Worm (Caenorhabditis elegans) whole organism, young adult: ENCODE results near the gene F13D12.3.
A peak's percentile ranks its signal among the peaks of the same experiment; 100 is the strongest.

ENCODE experiments used
- B0019.2 ChIP-seq: fragments of 200-800 bp; sonication (Bioruptor generic); conservative IDR thresholded peaks from 2 replicates; pipeline ENCODE4 v1.3.6; 2022; ENCODE audit warnings: missing genetic modification reagents, missing genetic modification characterization, missing compliant biosample characterization
- B0261.1 ChIP-seq: sonication (generic microtip); optimal IDR thresholded peaks from 2 replicates; lab custom pipeline; 2016; ENCODE audit warnings: mild to moderate bottlenecking, missing genetic modification characterization, moderate library complexity, missing compliant biosample characterization
- B0336.3 ChIP-seq: fragments of 200-800 bp; sonication (Bioruptor generic); IDR thresholded peaks from 2 replicates; pipeline ENCODE4 v1.3.6; 2022; ENCODE audit warnings: missing genetic modification characterization, missing compliant biosample characterization
- C06A6.2 ChIP-seq: fragments of 200-800 bp; sonication (Bioruptor generic); conservative IDR thresholded peaks from 2 replicates; pipeline ENCODE4 v1.3.6; 2022; ENCODE audit warnings: missing genetic modification characterization, missing compliant biosample characterization
- C17E4.6 ChIP-seq: fragments of 200-800 bp; sonication (Bioruptor generic); IDR thresholded peaks from 2 replicates; pipeline ENCODE4 v1.3.6; 2022; ENCODE audit warnings: missing genetic modification reagents, missing genetic modification characterization, missing compliant biosample characterization
- F10E7.11 ChIP-seq: sonication (generic microtip); optimal IDR thresholded peaks from 2 replicates; lab custom pipeline; 2017; ENCODE audit warnings: mild to moderate bottlenecking, missing genetic modification characterization, moderate library complexity, missing compliant biosample characterization
- F22D6.2 ChIP-seq: sonication (generic microtip); optimal IDR thresholded peaks from 2 replicates; lab custom pipeline; 2016; ENCODE audit warnings: mild to moderate bottlenecking, missing genetic modification characterization, missing compliant biosample characterization
- F49E8.2 ChIP-seq: sonication (generic microtip); optimal IDR thresholded peaks from 3 replicates; lab custom pipeline; 2017; ENCODE audit warnings: missing genetic modification characterization, mild to moderate bottlenecking, missing compliant biosample characterization, antibody characterized with exemption, moderate library complexity; ENCODE audit not compliant: insufficient read depth
- F52B5.7 ChIP-seq: sonication (generic microtip); optimal IDR thresholded peaks from 2 replicates; lab custom pipeline; 2016; ENCODE audit warnings: mild to moderate bottlenecking, missing genetic modification characterization, missing compliant biosample characterization
- F57C9.4 ChIP-seq: sonication (generic microtip); optimal IDR thresholded peaks from 2 replicates; lab custom pipeline; 2017; ENCODE audit warnings: mild to moderate bottlenecking, missing genetic modification characterization, missing compliant biosample characterization
- K12H6.12 ChIP-seq: fragments of 200-800 bp; sonication (Bioruptor generic); optimal IDR thresholded peaks from 2 replicates; lab custom pipeline; 2018; ENCODE audit warnings: mild to moderate bottlenecking, missing genetic modification characterization, missing compliant biosample characterization
- Y53G8AR.9 ChIP-seq: fragments of 200-800 bp; sonication (Bioruptor generic); conservative IDR thresholded peaks from 2 replicates; pipeline ENCODE4 v1.3.6; 2022; ENCODE audit warnings: missing genetic modification reagents, missing genetic modification characterization, missing compliant biosample characterization
- Y56A3A.18 ChIP-seq: fragments of 200-800 bp; sonication (Bioruptor generic); IDR thresholded peaks from 2 replicates; pipeline ENCODE4 v1.3.6; 2022; ENCODE audit warnings: missing genetic modification reagents, missing genetic modification characterization, missing compliant biosample characterization
- Y67H2A.10 ChIP-seq: fragments of 200-800 bp; sonication (Bioruptor generic); conservative IDR thresholded peaks from 2 replicates; pipeline ENCODE4 v1.3.6; 2022; ENCODE audit warnings: missing genetic modification reagents, missing genetic modification characterization, missing compliant biosample characterization
- Y79H2A.3 ChIP-seq: fragments of 200-800 bp; sonication (Bioruptor generic); conservative IDR thresholded peaks from 2 replicates; pipeline ENCODE4 v1.3.6; 2022; ENCODE audit warnings: missing genetic modification reagents, missing genetic modification characterization, missing compliant biosample characterization
- ZK185.1 ChIP-seq: sonication (generic microtip); optimal IDR thresholded peaks from 2 replicates; lab custom pipeline; 2016; ENCODE audit warnings: mild to moderate bottlenecking, missing genetic modification characterization, missing compliant biosample characterization; ENCODE audit not compliant: poor library complexity, severe bottlenecking
- akir-1 ChIP-seq: fragments of 200-800 bp; sonication (Bioruptor generic); optimal IDR thresholded peaks from 2 replicates; lab custom pipeline; 2018; ENCODE audit warnings: mild to moderate bottlenecking, missing genetic modification characterization, moderate library complexity, missing compliant biosample characterization
- aptf-3 ChIP-seq: fragments of 200-800 bp; sonication (Bioruptor generic); IDR thresholded peaks from 2 replicates; pipeline ENCODE4 v1.3.6; 2022; ENCODE audit warnings: missing genetic modification characterization, missing compliant biosample characterization
- attf-3 ChIP-seq: fragments of 200-800 bp; sonication (Bioruptor generic); conservative IDR thresholded peaks from 2 replicates; pipeline ENCODE4 v1.3.6; 2022; ENCODE audit warnings: missing genetic modification reagents, missing genetic modification characterization, missing compliant biosample characterization
- ceh-40 ChIP-seq: fragments of 200-800 bp; sonication (Bioruptor generic); IDR thresholded peaks from 2 replicates; pipeline ENCODE4 v1.3.6; 2022; ENCODE audit warnings: missing genetic modification characterization, missing compliant biosample characterization
- ceh-79 ChIP-seq: sonication (generic microtip); optimal IDR thresholded peaks from 2 replicates; lab custom pipeline; 2017; ENCODE audit warnings: mild to moderate bottlenecking, missing genetic modification characterization, missing compliant biosample characterization
- egl-18 ChIP-seq: fragments of 200-800 bp; sonication (Bioruptor generic); IDR thresholded peaks from 2 replicates; pipeline ENCODE4 v1.3.6; 2022; ENCODE audit warnings: missing genetic modification reagents, missing genetic modification characterization, missing compliant biosample characterization
- egrh-3 ChIP-seq: fragments of 200-800 bp; sonication (Bioruptor generic); IDR thresholded peaks from 2 replicates; pipeline ENCODE4 v1.3.6; 2022; ENCODE audit warnings: missing genetic modification reagents, missing genetic modification characterization, missing compliant biosample characterization
- hlh-12 ChIP-seq: sonication (generic microtip); optimal IDR thresholded peaks from 2 replicates; lab custom pipeline; 2016; ENCODE audit warnings: missing genetic modification characterization, missing compliant biosample characterization
- hmg-20 ChIP-seq: fragments of 200-800 bp; sonication (Bioruptor generic); IDR thresholded peaks from 2 replicates; pipeline ENCODE4 v1.3.6; 2022; ENCODE audit warnings: missing genetic modification reagents, missing genetic modification characterization, missing compliant biosample characterization
- let-607 ChIP-seq, 2 experiments: fragments of 200-800 bp in 1 of 2; sonication (Bioruptor generic) in 1 of 2; sonication (generic microtip) in 1 of 2; optimal IDR thresholded peaks; 2 replicates each; lab custom pipeline; 2016 to 2018; ENCODE audit warnings: mild to moderate bottlenecking in 2 of 2, missing compliant biosample characterization in 2 of 2, missing genetic modification characterization in 2 of 2, moderate library complexity in 2 of 2, missing genotype in 1 of 2
- lin-26 ChIP-seq: fragments of 200-800 bp; sonication (Bioruptor generic); IDR thresholded peaks from 2 replicates; pipeline ENCODE4 v1.3.6; 2022; ENCODE audit warnings: missing genetic modification reagents, missing genetic modification characterization, missing compliant biosample characterization
- lin-35 ChIP-seq, 3 experiments: fragments of 150-350 bp in 2 of 3; sonication (generic microtip) in 1 of 3; optimal IDR thresholded peaks; 2 replicates each; lab custom pipeline; 2014 to 2018; ENCODE audit warnings: missing biosample characterization in 3 of 3, missing genetic modification characterization in 3 of 3, missing genetic modification reagents in 3 of 3
- lin-54 ChIP-seq: fragments of 200-800 bp; sonication (Bioruptor generic); optimal IDR thresholded peaks from 2 replicates; lab custom pipeline; 2018; ENCODE audit warnings: mild to moderate bottlenecking, missing genetic modification characterization, missing compliant biosample characterization
- lsl-1 ChIP-seq: fragments of 200-800 bp; sonication (Bioruptor generic); optimal IDR thresholded peaks from 2 replicates; lab custom pipeline; 2018; ENCODE audit warnings: mild to moderate bottlenecking, missing genetic modification characterization, moderate library complexity, missing compliant biosample characterization
- madf-10 ChIP-seq: sonication (generic microtip); optimal IDR thresholded peaks from 2 replicates; lab custom pipeline; 2016; ENCODE audit warnings: mild to moderate bottlenecking, missing genetic modification characterization, missing compliant biosample characterization
- madf-3 ChIP-seq: fragments of 200-800 bp; sonication (Bioruptor generic); IDR thresholded peaks from 2 replicates; pipeline ENCODE4 v1.3.6; 2022; ENCODE audit warnings: missing genetic modification reagents, missing genetic modification characterization, missing compliant biosample characterization
- madf-6 ChIP-seq: fragments of 200-800 bp; sonication (Bioruptor generic); IDR thresholded peaks from 2 replicates; pipeline ENCODE4 v1.3.6; 2022; ENCODE audit warnings: missing genetic modification reagents, missing genetic modification characterization, missing compliant biosample characterization
- madf-8 ChIP-seq: fragments of 200-800 bp; sonication (Bioruptor generic); conservative IDR thresholded peaks from 2 replicates; pipeline ENCODE4 v1.3.6; 2022; ENCODE audit warnings: missing genetic modification reagents, missing genetic modification characterization, missing compliant biosample characterization
- mcd-1 ChIP-seq: fragments of 200-800 bp; sonication (Bioruptor generic); IDR thresholded peaks from 2 replicates; pipeline ENCODE4 v1.3.6; 2022; ENCODE audit warnings: missing genetic modification reagents, missing genetic modification characterization, missing compliant biosample characterization
- nfya-2 ChIP-seq: fragments of 200-800 bp; sonication (Bioruptor generic); IDR thresholded peaks from 2 replicates; pipeline ENCODE4 v1.3.6; 2022; ENCODE audit warnings: missing genetic modification reagents, missing genetic modification characterization, missing compliant biosample characterization
- nfyb-1 ChIP-seq: fragments of 200-800 bp; sonication (Bioruptor generic); IDR thresholded peaks from 2 replicates; pipeline ENCODE4 v1.3.6; 2022; ENCODE audit warnings: missing genetic modification reagents, missing genetic modification characterization, missing compliant biosample characterization
- nhr-90 ChIP-seq: sonication (generic microtip); optimal IDR thresholded peaks from 2 replicates; lab custom pipeline; 2016; ENCODE audit warnings: missing genotype, mild to moderate bottlenecking, missing genetic modification characterization, missing compliant biosample characterization
- pha-4 ChIP-seq: fragments of 150-350 bp; sonication (generic microtip); optimal IDR thresholded peaks from 2 replicates; lab custom pipeline; 2014; ENCODE audit warnings: missing biosample characterization, missing genetic modification reagents, missing genetic modification characterization
- rpc-1 ChIP-seq, 2 experiments: fragments of 150-350 bp in 1 of 2; sonication (generic microtip) in 1 of 2; optimal IDR thresholded peaks; 2 replicates each; lab custom pipeline; 2014 to 2018; ENCODE audit warnings: missing biosample characterization in 1 of 2, missing genetic modification characterization in 1 of 2, missing genetic modification reagents in 1 of 2, missing genotype in 1 of 2
- sdz-38 ChIP-seq: sonication (generic microtip); optimal IDR thresholded peaks from 2 replicates; lab custom pipeline; 2016; ENCODE audit warnings: missing genotype, missing genetic modification characterization, missing compliant biosample characterization
- snpc-1.1 ChIP-seq: sonication (generic microtip); optimal IDR thresholded peaks from 2 replicates; lab custom pipeline; 2017; ENCODE audit warnings: missing genetic modification characterization, mild to moderate bottlenecking, missing compliant biosample characterization, antibody characterized with exemption, moderate library complexity, missing genotype, missing genetic modification reagents; ENCODE audit not compliant: insufficient read depth
- snpc-3.4 ChIP-seq: sonication (generic microtip); optimal IDR thresholded peaks from 2 replicates; lab custom pipeline; 2017; ENCODE audit warnings: missing genetic modification characterization, mild to moderate bottlenecking, missing compliant biosample characterization, antibody characterized with exemption, moderate library complexity, missing genotype, missing genetic modification reagents
- tlf-1 ChIP-seq: fragments of 200-800 bp; sonication (Bioruptor generic); optimal IDR thresholded peaks from 2 replicates; lab custom pipeline; 2018; ENCODE audit warnings: mild to moderate bottlenecking, missing genetic modification characterization, missing compliant biosample characterization
- unc-62 ChIP-seq: fragments of 150-350 bp; optimal IDR thresholded peaks from 2 replicates; lab custom pipeline; 2014; ENCODE audit warnings: missing biosample characterization, missing genetic modification reagents, missing genetic modification characterization
- ztf-28 ChIP-seq: fragments of 200-800 bp; sonication (Bioruptor generic); IDR thresholded peaks from 2 replicates; pipeline ENCODE4 v1.3.6; 2022; ENCODE audit warnings: missing genetic modification reagents, missing genetic modification characterization, missing compliant biosample characterization
- ztf-6 ChIP-seq: fragments of 200-800 bp; sonication (Bioruptor generic); IDR thresholded peaks from 2 replicates; pipeline ENCODE4 v1.3.6; 2022; ENCODE audit warnings: missing genetic modification reagents, missing genetic modification characterization, missing compliant biosample characterization

Gene F13D12.3

DNA sequence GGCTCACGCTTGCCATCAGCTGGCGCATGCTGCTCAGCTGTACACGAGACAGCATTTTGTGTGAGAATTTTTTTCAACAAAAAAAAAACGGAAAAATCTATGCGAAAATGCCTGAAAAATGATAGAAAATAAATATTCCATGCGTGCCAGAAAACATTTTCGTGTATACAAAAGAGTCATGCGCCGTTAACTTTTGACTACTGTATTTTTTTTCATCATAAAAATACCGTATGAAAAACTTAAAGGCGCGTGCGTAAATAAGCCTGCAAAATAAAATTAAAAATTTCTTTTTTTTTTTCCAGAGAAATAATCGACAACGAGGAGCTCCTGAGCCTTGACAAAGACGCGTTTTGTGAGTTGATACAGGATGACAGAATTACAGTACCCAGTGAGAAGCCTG, 30.3 kb upstream of the F13D12.3 start:
- TF ChIP-seq madf-8 (GFP tag; lab: Robert Waterston, UW) (peak; percentile 59), lsl-1 (GFP tag; lab: Kevin White, UChicago) (peak; percentile 59), unc-62 (GFP tag; lab: Kevin White, UChicago) (no peak)

DNA sequence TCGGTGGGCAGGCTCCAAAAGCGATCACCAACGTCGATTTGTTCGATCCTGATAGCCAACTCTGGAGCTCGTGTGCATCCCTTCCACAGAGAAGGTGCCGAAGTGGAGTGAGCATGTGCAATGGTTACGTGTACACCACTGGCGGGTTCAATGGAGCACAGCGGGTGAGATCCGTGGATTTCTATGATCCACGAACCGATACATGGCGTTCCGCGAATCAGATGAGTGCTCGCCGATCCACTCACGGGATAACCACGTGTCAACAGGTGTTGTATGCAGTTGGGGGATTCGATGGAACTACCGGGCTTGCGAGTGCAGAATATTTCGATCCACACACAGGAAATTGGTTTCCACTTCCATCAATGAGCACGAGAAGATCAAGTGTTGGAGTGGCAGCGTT, 29.3 kb upstream of the F13D12.3 start:
- TF ChIP-seq egrh-3 (GFP tag; lab: Robert Waterston, UW) = no peak
- TF ChIP-seq snpc-3.4 (tag; lab: Kevin White, UChicago) = no peak
- TF ChIP-seq rpc-1 (optimal IDR thresholded peaks at IDR 0.05; lab: Kevin White, UChicago) = no peak
- TF ChIP-seq rpc-1 (tag; optimal IDR thresholded peaks at IDR 0.05; lab: Kevin White, UChicago) = no peak
- TF ChIP-seq F57C9.4 (tag; lab: Kevin White, UChicago) = no peak
- TF ChIP-seq nhr-90 = no peak
- TF ChIP-seq sdz-38 (tag; lab: Kevin White, UChicago) = no peak
- no peak for TF ChIP-seq ztf-28 (GFP tag; lab: Robert Waterston, UW)
- TF ChIP-seq mcd-1 (GFP tag; lab: Robert Waterston, UW) = no peak
- TF ChIP-seq let-607 (tag; optimal IDR thresholded peaks at IDR 0.05; lab: Kevin White, UChicago) = no peak
- no peak for TF ChIP-seq nfyb-1 (GFP tag; lab: Robert Waterston, UW)
- no peak for TF ChIP-seq ceh-40 (GFP tag; lab: Robert Waterston, UW)
- TF ChIP-seq B0336.3 (GFP tag; lab: Robert Waterston, UW) = peak; percentile 76
- TF ChIP-seq F10E7.11 = no peak
- 0 out of 2 replicates have a peak, but pooled peaks have one; percentile 8 for TF ChIP-seq Y79H2A.3
- TF ChIP-seq tlf-1 (GFP tag; lab: Kevin White, UChicago) = no peak
- TF ChIP-seq madf-6 (GFP tag; lab: Robert Waterston, UW) = peak; percentile 44
- TF ChIP-seq lin-35 (GFP tag; optimal IDR thresholded peaks at IDR 0.05; lab: Kevin White, UChicago) = no peak
- TF ChIP-seq nfya-2 (GFP tag; lab: Robert Waterston, UW) = 0 out of 2 replicates have a peak, but pooled peaks have one; percentile 39
- TF ChIP-seq pha-4 (tag; lab: Kevin White, UChicago) = no peak
- TF ChIP-seq ZK185.1 (tag; lab: Kevin White, UChicago) = no peak
- no peak for TF ChIP-seq Y53G8AR.9
- no peak for TF ChIP-seq ceh-79
- no peak for TF ChIP-seq egl-18 (GFP tag; lab: Robert Waterston, UW)
- no peak for TF ChIP-seq Y56A3A.18 (GFP tag; lab: Robert Waterston, UW)
- no peak for TF ChIP-seq Y67H2A.10
- TF ChIP-seq hlh-12 (tag; lab: Kevin White, UChicago) = no peak
- TF ChIP-seq B0261.1 (tag; lab: Kevin White, UChicago) = no peak
- no peak for TF ChIP-seq C17E4.6 (GFP tag; lab: Robert Waterston, UW)
- TF ChIP-seq K12H6.12 (tag; lab: Kevin White, UChicago) = no peak
- TF ChIP-seq akir-1 (GFP tag; lab: Kevin White, UChicago) = no peak
- TF ChIP-seq snpc-1.1 = no peak
- no peak for TF ChIP-seq B0019.2
- no peak for TF ChIP-seq F49E8.2 (tag; lab: Kevin White, UChicago)
- no peak for TF ChIP-seq lsl-1 (GFP tag; lab: Kevin White, UChicago)
- TF ChIP-seq aptf-3 = no peak
- TF ChIP-seq attf-3 = no peak
- peak; percentile 46 for TF ChIP-seq F52B5.7 (tag; lab: Kevin White, UChicago)
- no peak for TF ChIP-seq F22D6.2 (tag; lab: Kevin White, UChicago)
- TF ChIP-seq lin-26 (GFP tag; lab: Robert Waterston, UW) = no peak
- no peak for TF ChIP-seq hmg-20
- TF ChIP-seq ztf-6 = no peak
- TF ChIP-seq madf-3 (GFP tag; lab: Robert Waterston, UW) = no peak
- no peak for TF ChIP-seq madf-10 (tag; lab: Kevin White, UChicago)
- TF ChIP-seq lin-54 (GFP tag; lab: Kevin White, UChicago) = no peak
- no peak for TF ChIP-seq C06A6.2 (GFP tag; lab: Robert Waterston, UW)
